Worm (Caenorhabditis elegans) whole organism, mixed stage, embryonic: ENCODE data around the gene K11H12.10.

Source experiments
- M03D4.4 ChIP-seq: sonication (generic microtip); optimal IDR thresholded peaks from 2 replicates; lab custom pipeline; 2017; ENCODE audit warnings: mild to moderate bottlenecking, missing genetic modification characterization, missing compliant biosample characterization
- blmp-1 ChIP-seq: fragments of 150-350 bp; optimal IDR thresholded peaks from 2 replicates; lab custom pipeline; 2014; ENCODE audit warnings: missing biosample characterization, missing genetic modification characterization
- ceh-43 ChIP-seq: fragments of 200-800 bp; sonication (Bioruptor generic); optimal IDR thresholded peaks from 2 replicates; lab custom pipeline; 2018; ENCODE audit warnings: mild to moderate bottlenecking, missing genetic modification characterization, moderate library complexity, missing compliant biosample characterization
- cnd-1 ChIP-seq: fragments of 200-800 bp; sonication (Bioruptor generic); optimal IDR thresholded peaks from 2 replicates; lab custom pipeline; 2018; ENCODE audit warnings: mild to moderate bottlenecking, missing genetic modification characterization, missing compliant biosample characterization
- elt-1 ChIP-seq: sonication (generic microtip); optimal IDR thresholded peaks from 2 replicates; lab custom pipeline; 2017; ENCODE audit warnings: missing genetic modification characterization, mild to moderate bottlenecking, missing compliant biosample characterization, antibody characterized with exemption, moderate library complexity, borderline replicate concordance; ENCODE audit not compliant: insufficient read depth
- elt-3 ChIP-seq: fragments of 150-350 bp; optimal IDR thresholded peaks from 2 replicates; lab custom pipeline; 2014; ENCODE audit warnings: missing biosample characterization, missing genetic modification characterization
- ham-2 ChIP-seq: fragments of 200-800 bp; sonication (Bioruptor generic); optimal IDR thresholded peaks from 2 replicates; lab custom pipeline; 2018; ENCODE audit warnings: mild to moderate bottlenecking, missing genetic modification characterization, missing compliant biosample characterization
- hlh-1 ChIP-seq: fragments of 150-350 bp; optimal IDR thresholded peaks from 2 replicates; lab custom pipeline; 2014; ENCODE audit warnings: missing biosample characterization, missing genetic modification reagents, missing genetic modification characterization
- lin-13 ChIP-seq: fragments of 150-350 bp; optimal IDR thresholded peaks from 2 replicates; lab custom pipeline; 2014; ENCODE audit warnings: missing biosample characterization, missing genetic modification characterization
- lin-32 ChIP-seq: fragments of 200-800 bp; sonication (Bioruptor generic); optimal IDR thresholded peaks from 2 replicates; lab custom pipeline; 2018; ENCODE audit warnings: mild to moderate bottlenecking, missing genetic modification characterization, missing compliant biosample characterization
- mab-5 ChIP-seq: fragments of 150-350 bp; optimal IDR thresholded peaks from 2 replicates; lab custom pipeline; 2014; ENCODE audit warnings: missing biosample characterization, missing genetic modification characterization
- mep-1 ChIP-seq: fragments of 150-350 bp; optimal IDR thresholded peaks from 2 replicates; lab custom pipeline; 2017; ENCODE audit warnings: missing biosample characterization, missing genetic modification reagents, missing genetic modification characterization, inconsistent platforms
- mls-2 ChIP-seq: sonication (generic microtip); optimal IDR thresholded peaks from 2 replicates; lab custom pipeline; 2016; ENCODE audit warnings: mild to moderate bottlenecking, missing genetic modification characterization, moderate library complexity, missing compliant biosample characterization
- nhr-12 ChIP-seq: fragments of 150-350 bp; optimal IDR thresholded peaks from 2 replicates; lab custom pipeline; 2014; ENCODE audit warnings: missing biosample characterization, missing genetic modification characterization
- nhr-2 ChIP-seq: fragments of 150-350 bp; optimal IDR thresholded peaks from 2 replicates; lab custom pipeline; 2014; ENCODE audit warnings: missing biosample characterization, missing genetic modification characterization
- nhr-237 ChIP-seq: fragments of 150-350 bp; optimal IDR thresholded peaks from 2 replicates; lab custom pipeline; 2014; ENCODE audit warnings: missing biosample characterization, missing genetic modification characterization
- nhr-28 ChIP-seq: fragments of 150-350 bp; optimal IDR thresholded peaks from 2 replicates; lab custom pipeline; 2014; ENCODE audit warnings: missing biosample characterization, missing genetic modification characterization
- nhr-76 ChIP-seq: sonication (generic microtip); optimal IDR thresholded peaks from 2 replicates; lab custom pipeline; 2017; ENCODE audit warnings: missing biosample characterization, missing genetic modification characterization
- pha-4 ChIP-seq: fragments of 150-350 bp; optimal IDR thresholded peaks from 2 replicates; lab custom pipeline; 2018; ENCODE audit warnings: missing biosample characterization, missing genetic modification reagents, missing genetic modification characterization
- sem-2 ChIP-seq: fragments of 200-800 bp; sonication (Bioruptor generic); optimal IDR thresholded peaks from 2 replicates; lab custom pipeline; 2018; ENCODE audit warnings: mild to moderate bottlenecking, missing genetic modification characterization, missing compliant biosample characterization
- snpc-4 ChIP-seq: fragments of 150-350 bp; optimal IDR thresholded peaks from 2 replicates; lab custom pipeline; 2014; ENCODE audit warnings: missing biosample characterization, missing genetic modification characterization
- sptf-1 ChIP-seq: sonication (generic microtip); optimal IDR thresholded peaks from 2 replicates; lab custom pipeline; 2017; ENCODE audit warnings: mild to moderate bottlenecking, missing genetic modification characterization, moderate library complexity, missing compliant biosample characterization
- tbx-8 ChIP-seq: fragments of 200-800 bp; sonication (Bioruptor generic); optimal IDR thresholded peaks from 2 replicates; lab custom pipeline; 2018; ENCODE audit warnings: mild to moderate bottlenecking, missing genetic modification characterization, moderate library complexity, missing compliant biosample characterization
- unc-120 ChIP-seq: sonication (generic microtip); optimal IDR thresholded peaks from 2 replicates; lab custom pipeline; 2017; ENCODE audit warnings: missing genetic modification characterization, missing compliant biosample characterization; ENCODE audit not compliant: poor library complexity, severe bottlenecking
- unc-39 ChIP-seq: fragments of 150-350 bp; optimal IDR thresholded peaks from 2 replicates; lab custom pipeline; 2014; ENCODE audit warnings: missing biosample characterization, missing genetic modification characterization
- unc-62 ChIP-seq: fragments of 150-350 bp; optimal IDR thresholded peaks from 2 replicates; lab custom pipeline; 2014; ENCODE audit warnings: missing biosample characterization, missing genetic modification reagents, missing genetic modification characterization
- zip-8 ChIP-seq: fragments of 150-350 bp; optimal IDR thresholded peaks from 2 replicates; lab custom pipeline; 2014; ENCODE audit warnings: missing biosample characterization, missing genetic modification characterization
- ztf-11 ChIP-seq: fragments of 150-350 bp; optimal IDR thresholded peaks from 2 replicates; lab custom pipeline; 2014; ENCODE audit warnings: missing biosample characterization, missing genetic modification characterization

The K11H12.10 gene

DNA sequence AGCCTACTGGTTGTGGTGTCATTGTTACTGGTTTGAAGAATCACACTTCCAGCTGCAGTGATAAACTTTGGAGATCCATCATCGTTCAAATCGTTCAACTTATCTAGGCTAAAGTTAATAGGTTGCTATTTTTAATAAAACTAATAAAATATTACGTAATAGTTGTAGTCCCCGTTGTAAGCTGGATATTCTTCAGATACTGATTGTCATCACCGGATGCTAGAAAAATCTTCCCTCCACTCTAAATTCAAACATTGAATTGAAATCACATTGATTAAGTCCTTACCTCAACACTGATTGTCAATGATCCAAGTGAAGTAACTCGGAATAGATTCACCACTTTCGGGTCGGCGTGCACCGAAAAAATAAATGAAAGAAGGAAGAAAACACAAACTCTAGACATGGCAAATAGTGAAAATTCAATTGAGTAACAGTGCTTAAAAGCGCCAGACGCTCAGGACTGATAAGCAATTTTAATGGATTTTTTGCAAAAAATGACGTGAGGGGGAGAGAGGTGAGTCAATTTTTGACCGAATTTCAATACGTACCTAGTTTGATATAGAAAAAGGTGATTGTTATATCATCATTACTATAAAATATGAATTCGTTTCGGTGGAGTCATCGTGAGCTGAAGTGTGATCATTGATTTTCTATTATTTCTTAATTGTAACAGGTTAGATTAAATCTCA lies at the start of gene K11H12.10, which contains the start of gene K11H12.4:
TSS of gene K11H12.10 (plus strand) at position 605 of the 689 bp plus-strand sequence.
TSS of gene K11H12.4 (minus strand) at position 413 of the 689 bp plus-strand sequence.
- TF ChIP-seq nhr-28 (no peak), blmp-1 (tag; lab: Kevin White, UChicago) (no peak), zip-8 (tag; lab: Kevin White, UChicago) (peak; percentile 84), ham-2 (no peak), mep-1 (tag; lab: Kevin White, UChicago) (no peak), ztf-11 (tag; lab: Kevin White, UChicago) (no peak), pha-4 (tag; lab: Kevin White, UChicago) (no peak)

DNA sequence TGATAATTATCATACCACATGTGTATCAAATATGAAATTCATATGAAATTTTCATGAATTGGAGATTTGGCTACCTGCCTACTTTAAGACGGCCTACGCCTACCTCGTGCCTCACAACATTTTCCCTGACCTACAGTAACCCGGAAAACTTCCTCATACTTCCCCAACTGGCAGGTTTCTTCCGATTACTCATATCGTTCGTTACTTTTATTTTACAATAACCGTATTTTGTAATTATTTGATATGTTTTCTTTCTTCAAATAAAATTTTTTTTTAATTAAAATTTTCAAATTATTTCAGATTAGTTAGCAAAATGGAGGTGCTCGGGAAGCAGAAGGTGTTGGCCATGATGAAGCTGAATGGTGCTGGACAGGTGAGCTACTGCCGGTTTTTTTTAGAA lies 48.6 kb upstream of the K11H12.10 start, which contains the start of gene nhr-76:
TSS of gene nhr-76 (plus strand) at position 301 of the 400 bp plus-strand sequence.
- no peak for TF ChIP-seq nhr-2
- TF ChIP-seq ham-2 = no peak
- TF ChIP-seq cnd-1 (tag; lab: Kevin White, UChicago) = no peak
- no peak for TF ChIP-seq lin-32 (GFP tag; lab: Kevin White, UChicago)
- no peak for TF ChIP-seq zip-8 (tag; lab: Kevin White, UChicago)
- TF ChIP-seq lin-13 (tag; lab: Kevin White, UChicago) = no peak
- TF ChIP-seq nhr-28 = no peak
- TF ChIP-seq ztf-11 (tag; lab: Kevin White, UChicago) = no peak
- no peak for TF ChIP-seq ceh-43 (GFP tag; lab: Kevin White, UChicago)
- no peak for TF ChIP-seq nhr-237 (tag; lab: Kevin White, UChicago)
- TF ChIP-seq nhr-12 (tag; lab: Kevin White, UChicago) = no peak

DNA sequence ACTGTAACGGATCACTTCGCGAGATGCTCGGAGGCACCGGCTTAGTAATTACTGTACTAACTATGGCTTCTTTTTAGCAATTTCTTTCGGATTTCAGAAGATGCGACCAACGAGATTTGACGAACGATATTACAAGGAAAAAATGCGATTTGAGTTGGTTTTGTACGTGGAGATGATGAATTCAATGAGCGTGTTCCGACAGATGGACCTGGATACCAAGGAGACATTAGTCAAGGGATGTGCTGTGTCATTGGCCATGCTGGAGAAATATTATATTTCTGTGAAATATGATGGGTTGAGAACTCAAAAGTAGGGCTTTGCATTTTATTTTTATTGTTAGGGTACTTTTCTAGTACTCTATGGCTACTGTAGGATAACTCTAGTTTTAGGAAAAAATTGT lies 45.3 kb upstream of the K11H12.10 start:
- TF ChIP-seq mab-5 (tag; lab: Kevin White, UChicago) = no peak
- no peak for TF ChIP-seq ham-2
- no peak for TF ChIP-seq unc-39 (tag; lab: Kevin White, UChicago)
- TF ChIP-seq M03D4.4 (tag; lab: Kevin White, UChicago) = no peak
- no peak for TF ChIP-seq nhr-237 (tag; lab: Kevin White, UChicago)
- no peak for TF ChIP-seq unc-120
- TF ChIP-seq snpc-4 (tag; lab: Kevin White, UChicago) = no peak
- no peak for TF ChIP-seq zip-8 (tag; lab: Kevin White, UChicago)
- TF ChIP-seq elt-3 (tag; lab: Kevin White, UChicago) = no peak
- TF ChIP-seq hlh-1 (tag; lab: Kevin White, UChicago) = no peak
- no peak for TF ChIP-seq elt-1
- no peak for TF ChIP-seq tbx-8
- TF ChIP-seq nhr-76 = no peak
- no peak for TF ChIP-seq pha-4 (tag; lab: Kevin White, UChicago)
- TF ChIP-seq ztf-11 (tag; lab: Kevin White, UChicago) = no peak
- TF ChIP-seq, all 35 proteins: peak for 0

DNA sequence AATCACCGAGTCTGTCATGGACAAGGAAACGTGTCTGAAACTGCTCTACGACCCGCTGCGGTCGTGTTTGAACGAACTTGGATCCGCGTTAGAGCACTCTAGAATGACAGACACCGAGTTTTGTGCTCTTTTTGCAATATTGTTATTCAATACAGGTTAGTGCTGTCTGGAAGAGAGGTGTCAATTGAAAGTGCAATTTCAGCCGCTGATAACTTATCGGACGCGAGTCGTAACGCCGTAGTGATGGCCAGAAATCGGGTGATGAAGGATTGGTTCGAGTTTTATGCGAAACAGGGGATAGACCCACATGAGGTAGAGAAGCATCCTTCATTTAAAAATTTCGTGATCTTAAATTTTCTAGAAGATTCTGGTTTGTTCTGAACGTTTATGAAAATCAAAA lies 44.0 kb upstream of the K11H12.10 start:
- no peak for TF ChIP-seq unc-39 (tag; lab: Kevin White, UChicago)
- TF ChIP-seq tbx-8 = no peak
- TF ChIP-seq, all 35 proteins: peak for 0

DNA sequence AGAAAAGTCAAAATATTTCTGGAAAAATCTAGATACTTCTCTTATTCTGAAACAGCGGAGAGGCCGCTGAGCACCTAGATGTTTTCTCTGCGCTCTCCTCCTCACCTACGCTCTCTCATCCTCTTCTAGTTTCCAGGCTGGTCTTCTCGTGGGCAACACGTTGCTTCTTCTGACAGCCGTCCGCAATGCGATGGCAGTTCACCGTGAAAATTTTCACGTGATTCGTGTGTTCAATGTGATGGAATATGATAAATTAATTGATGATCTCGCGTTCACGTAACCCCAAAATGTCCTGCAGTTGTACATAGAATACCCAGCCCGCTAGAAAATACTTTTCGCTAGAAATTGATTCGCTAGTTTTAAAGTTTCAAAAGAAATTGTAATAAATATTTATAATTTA lies 42.3 kb upstream of the K11H12.10 start:
- no peak for TF ChIP-seq unc-62
- no peak for TF ChIP-seq unc-39 (tag; lab: Kevin White, UChicago)
- no peak for TF ChIP-seq hlh-1 (tag; lab: Kevin White, UChicago)
- no peak for TF ChIP-seq nhr-237 (tag; lab: Kevin White, UChicago)
- no peak for TF ChIP-seq mls-2 (tag; lab: Kevin White, UChicago)
- TF ChIP-seq sptf-1 = no peak
- no peak for TF ChIP-seq nhr-12 (tag; lab: Kevin White, UChicago)
- no peak for TF ChIP-seq lin-32 (GFP tag; lab: Kevin White, UChicago)
- TF ChIP-seq elt-1 = no peak
- TF ChIP-seq mab-5 (tag; lab: Kevin White, UChicago) = no peak
- TF ChIP-seq sem-2 (GFP tag; lab: Kevin White, UChicago) = no peak
- TF ChIP-seq blmp-1 (tag; lab: Kevin White, UChicago) = no peak
- TF ChIP-seq nhr-76 = no peak
- no peak for TF ChIP-seq ham-2

DNA sequence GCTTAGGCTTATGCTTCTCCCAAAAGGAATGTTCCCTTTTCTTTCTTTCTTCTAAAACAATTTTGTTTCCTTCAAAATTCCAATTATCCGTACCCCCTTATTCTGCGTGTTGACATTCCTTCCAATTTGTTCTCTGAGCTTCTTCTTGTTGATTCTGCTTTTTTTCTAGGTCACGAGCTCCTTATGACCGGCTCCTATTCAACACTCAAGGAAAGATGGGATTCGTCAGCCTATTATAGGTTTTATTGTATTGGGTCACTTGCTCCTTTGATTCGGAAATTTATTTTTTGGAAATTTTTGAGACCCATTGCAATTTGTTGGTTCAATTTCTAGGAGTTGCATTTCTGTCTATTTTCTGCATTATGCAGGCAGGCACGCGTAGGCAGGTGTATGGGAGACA lies 36.7 kb upstream of the K11H12.10 start:
- TF ChIP-seq nhr-76 = no peak
- TF ChIP-seq, all 35 proteins: peak for 0
